Fruit fly (Drosophila melanogaster): ENCODE results near the gene MFS10.

The MFS10 gene

dm6 chrX:13128750-13129152, at the start of gene MFS10, which contains the start of the genes CG32638 and CG15717 (continued):
- TF ChIP-seq Adf1 (GFP tag; IDR thresholded peaks at IDR 0.05): no peak
- TF ChIP-seq ERR (GFP tag; optimal IDR thresholded peaks at IDR 0.05): peak; percentile 23
- no peak for TF ChIP-seq CG4404 (GFP tag; IDR thresholded peaks at IDR 0.05)
- peak; percentile 67 for TF ChIP-seq CG13894 (tag; optimal IDR thresholded peaks at IDR 0.05)
- TF ChIP-seq CG2116 (GFP tag; optimal IDR thresholded peaks at IDR 0.05): peak; percentile 44
- TF ChIP-seq Dip2 (GFP tag; IDR thresholded peaks at IDR 0.05): no peak
- TF ChIP-seq knrl (GFP tag; IDR thresholded peaks at IDR 0.05; ENCODE audit: partially characterized antibody): peak; percentile 43; the same call in 1 of the 3 replicates
- 0 out of 2 replicates have a peak, but pooled peaks have one; percentile 21 for TF ChIP-seq ato (GFP tag; IDR thresholded peaks at IDR 0.05; ENCODE audit: partially characterized antibody)
- TF ChIP-seq CG12659 (GFP tag; optimal IDR thresholded peaks at IDR 0.05): peak; percentile 86
- TF ChIP-seq Awh (GFP tag; IDR thresholded peaks at IDR 0.05): no peak
- peak; percentile 9 for TF ChIP-seq HmgD (GFP tag; optimal IDR thresholded peaks at IDR 0.05)
- peak; percentile 19 for TF ChIP-seq CG13624 (GFP tag; optimal IDR thresholded peaks at IDR 0.05)
- peak; percentile 58 for TF ChIP-seq Myb (GFP tag; optimal IDR thresholded peaks at IDR 0.05)
- peak; percentile 95 for TF ChIP-seq pzg (GFP tag; optimal IDR thresholded peaks at IDR 0.05)
- TF ChIP-seq MBD-R2 (GFP tag; IDR thresholded peaks at IDR 0.05): peak; percentile 80
- TF ChIP-seq CG12071 (GFP tag; optimal IDR thresholded peaks at IDR 0.05): peak; percentile 44
- TF ChIP-seq MESR4 (GFP tag; optimal IDR thresholded peaks at IDR 0.05): peak; percentile 80
- TF ChIP-seq Nf-YC (tag; optimal IDR thresholded peaks at IDR 0.05): peak; percentile 63
- TF ChIP-seq Dp (GFP tag; optimal IDR thresholded peaks at IDR 0.05): peak; percentile 62
- TF ChIP-seq Sin3A (optimal IDR thresholded peaks at IDR 0.05): peak; percentile 33
- TF ChIP-seq exex (tag; optimal IDR thresholded peaks at IDR 0.05): peak; percentile 35
- peak; percentile 70 for TF ChIP-seq ci (GFP tag; IDR thresholded peaks at IDR 0.05)
- TF ChIP-seq CG30020 (tag; optimal IDR thresholded peaks at IDR 0.05): peak; percentile 20
- TF ChIP-seq hb (GFP tag; IDR thresholded peaks at IDR 0.05; ENCODE audit: partially characterized antibody): no peak
- peak; percentile 41 for TF ChIP-seq CG7271 (tag; optimal IDR thresholded peaks at IDR 0.05)
- TF ChIP-seq mirr (GFP tag; optimal IDR thresholded peaks at IDR 0.05): peak; percentile 28
- TF ChIP-seq lab (GFP tag; optimal IDR thresholded peaks at IDR 0.05): peak; percentile 19
- peak; percentile 9; the same call in 1 of the 2 replicates for TF ChIP-seq CG42726 (GFP tag; IDR thresholded peaks at IDR 0.05; ENCODE audit: partially characterized antibody)
- TF ChIP-seq CG15514 (GFP tag; optimal IDR thresholded peaks at IDR 0.05): peak; percentile 78
- no peak for TF ChIP-seq nau (GFP tag; optimal IDR thresholded peaks at IDR 0.05)
- peak in 1 of 2 experiments; percentile 31 for TF ChIP-seq insv (GFP tag; optimal IDR thresholded peaks at IDR 0.05)
- TF ChIP-seq gro (GFP tag; optimal IDR thresholded peaks at IDR 0.05): peak; percentile 35
- peak; percentile 55 for TF ChIP-seq dm (GFP tag; optimal IDR thresholded peaks at IDR 0.05)
- peak; percentile 6 for TF ChIP-seq Abd-B (GFP tag; optimal IDR thresholded peaks at IDR 0.05)
- peak; percentile 19 for TF ChIP-seq zfh2 (GFP tag; optimal IDR thresholded peaks at IDR 0.05)
- peak; percentile 33 for TF ChIP-seq CG2712 (tag; optimal IDR thresholded peaks at IDR 0.05)
- TF ChIP-seq CrebB (tag; optimal IDR thresholded peaks at IDR 0.05): peak; percentile 45
- TF ChIP-seq CG6854 (GFP tag; optimal IDR thresholded peaks at IDR 0.05): no peak
- TF ChIP-seq cg (GFP tag; optimal IDR thresholded peaks at IDR 0.05): peak; percentile 94
- peak; percentile 96 for TF ChIP-seq gfzf (GFP tag; optimal IDR thresholded peaks at IDR 0.05)
- peak; percentile 46 for TF ChIP-seq CHES-1-like (GFP tag; optimal IDR thresholded peaks at IDR 0.05)
- TF ChIP-seq nmo (GFP tag; optimal IDR thresholded peaks at IDR 0.05): peak; percentile 50
- TF ChIP-seq CG11504 (tag; optimal IDR thresholded peaks at IDR 0.05): peak; percentile 17
- TF ChIP-seq Ets65A (GFP tag): peak; percentile 21
- TF ChIP-seq Mes4 (GFP tag; optimal IDR thresholded peaks at IDR 0.05): peak; percentile 8
- peak; percentile 55; the same call in 1 of the 3 replicates for TF ChIP-seq CG34422 (GFP tag; IDR thresholded peaks at IDR 0.05)
- peak; percentile 81 for TF ChIP-seq Lhr (GFP tag; optimal IDR thresholded peaks at IDR 0.05)
- TF ChIP-seq Eip74EF (GFP tag; optimal IDR thresholded peaks at IDR 0.05): no peak
- TF ChIP-seq abd-A (tag; optimal IDR thresholded peaks at IDR 0.05): peak; percentile 70
- TF ChIP-seq CG2120 (GFP tag; optimal IDR thresholded peaks at IDR 0.05): peak; percentile 33

Measured in whole organism, embryonic.